Fruit fly (Drosophila melanogaster) whole organism, pupa: ENCODE data around the gene sinah.

Experiments used
- CG10348 ChIP-seq: fragments of 200-800 bp; sonication (Bioruptor generic); IDR thresholded peaks from 2 replicates; pipeline ENCODE4 v1.3.6; 2022; ENCODE audit warnings: missing biosample characterization, missing genetic modification characterization
- CG12605 ChIP-seq: fragments of 200-800 bp; sonication (Bioruptor generic); IDR thresholded peaks from 2 replicates; pipeline ENCODE4 v1.3.6; 2022; ENCODE audit warnings: missing biosample characterization, missing genetic modification characterization
- CG13204 ChIP-seq: fragments of 200-800 bp; sonication (Bioruptor generic); optimal IDR thresholded peaks from 2 replicates; lab custom pipeline; 2018; ENCODE audit warnings: missing biosample characterization, mild to moderate bottlenecking, missing genetic modification characterization, moderate library complexity
- CG14655 ChIP-seq: fragments of 200-800 bp; sonication (Bioruptor generic); optimal IDR thresholded peaks from 3 replicates; lab custom pipeline; 2017; ENCODE audit warnings: mild to moderate bottlenecking, missing biosample characterization, missing genetic modification reagents, missing genetic modification characterization
- CG15710 ChIP-seq: fragments of 200-800 bp; sonication (Bioruptor generic); optimal IDR thresholded peaks from 2 replicates; lab custom pipeline; 2018; ENCODE audit warnings: missing biosample characterization, mild to moderate bottlenecking, missing genetic modification characterization, moderate library complexity
- CG17806 ChIP-seq: fragments of 200-800 bp; sonication (Bioruptor generic); optimal IDR thresholded peaks from 2 replicates; lab custom pipeline; 2018; ENCODE audit warnings: missing biosample characterization, mild to moderate bottlenecking, missing genetic modification characterization, moderate library complexity
- CG32121 ChIP-seq: fragments of 200-800 bp; sonication (Bioruptor generic); IDR thresholded peaks from 2 replicates; pipeline ENCODE4 v1.3.6; 2022; ENCODE audit warnings: missing biosample characterization, missing genetic modification characterization
- CG34367 ChIP-seq: fragments of 200-800 bp; sonication (Bioruptor generic); optimal IDR thresholded peaks from 2 replicates; lab custom pipeline; 2018; ENCODE audit warnings: missing biosample characterization, mild to moderate bottlenecking, missing genetic modification characterization
- CG4496 ChIP-seq: fragments of 200-800 bp; sonication (Bioruptor generic); IDR thresholded peaks from 3 replicates; pipeline ENCODE4 v1.3.6; 2022; ENCODE audit warnings: missing biosample characterization, missing genetic modification characterization
- CG8159 ChIP-seq: fragments of 200-800 bp; sonication (Bioruptor generic); optimal IDR thresholded peaks from 3 replicates; lab custom pipeline; 2018; ENCODE audit warnings: missing biosample characterization, mild to moderate bottlenecking, missing genetic modification characterization, moderate library complexity
- CG8301 ChIP-seq: fragments of 200-800 bp; sonication (Bioruptor generic); optimal IDR thresholded peaks from 2 replicates; lab custom pipeline; 2018; ENCODE audit warnings: missing biosample characterization, mild to moderate bottlenecking, missing genetic modification characterization
- CG9948 ChIP-seq: fragments of 200-800 bp; sonication (Bioruptor generic); optimal IDR thresholded peaks from 2 replicates; lab custom pipeline; 2018; ENCODE audit warnings: missing biosample characterization, mild to moderate bottlenecking, missing genetic modification characterization, moderate library complexity
- D1 ChIP-seq: fragments of 200-800 bp; sonication (Bioruptor generic); optimal IDR thresholded peaks from 2 replicates; lab custom pipeline; 2018; ENCODE audit warnings: missing biosample characterization, mild to moderate bottlenecking, missing genetic modification characterization, moderate library complexity
- EcR ChIP-seq: fragments of 200-800 bp; sonication (Bioruptor generic); optimal IDR thresholded peaks from 3 replicates; lab custom pipeline; 2019; ENCODE audit warnings: missing biosample characterization, missing genetic modification characterization, mild to moderate bottlenecking, moderate library complexity, missing genetic modification reagents
- Ets98B ChIP-seq: fragments of 200-800 bp; sonication (Bioruptor generic); IDR thresholded peaks from 2 replicates; pipeline ENCODE4 v1.3.6; 2022; ENCODE audit warnings: missing biosample characterization, missing genetic modification characterization
- Pif1A ChIP-seq: fragments of 200-800 bp; sonication (Bioruptor generic); optimal IDR thresholded peaks from 3 replicates; lab custom pipeline; 2016; ENCODE audit warnings: missing biosample characterization, missing genetic modification characterization
- Pif1B ChIP-seq: fragments of 200-800 bp; sonication (Bioruptor generic); optimal IDR thresholded peaks from 3 replicates; lab custom pipeline; 2016; ENCODE audit warnings: missing biosample characterization, missing genetic modification characterization
- Snoo ChIP-seq: fragments of 200-800 bp; sonication (Bioruptor generic); optimal IDR thresholded peaks from 3 replicates; lab custom pipeline; 2017; ENCODE audit warnings: missing biosample characterization, mild to moderate bottlenecking, missing genetic modification characterization, inconsistent platforms
- fd96Ca ChIP-seq: fragments of 200-800 bp; sonication (Bioruptor generic); IDR thresholded peaks from 3 replicates; pipeline ENCODE4 v1.3.6; 2022; ENCODE audit warnings: missing biosample characterization, missing genetic modification characterization
- gl ChIP-seq: fragments of 200-800 bp; sonication (Bioruptor generic); optimal IDR thresholded peaks from 2 replicates; lab custom pipeline; 2018; ENCODE audit warnings: missing biosample characterization, mild to moderate bottlenecking, missing genetic modification characterization
- rn ChIP-seq: fragments of 200-800 bp; sonication (Bioruptor generic); IDR thresholded peaks from 2 replicates; pipeline ENCODE4 v1.3.6; 2022; ENCODE audit warnings: missing biosample characterization, missing genetic modification characterization

The sinah gene

DNA sequence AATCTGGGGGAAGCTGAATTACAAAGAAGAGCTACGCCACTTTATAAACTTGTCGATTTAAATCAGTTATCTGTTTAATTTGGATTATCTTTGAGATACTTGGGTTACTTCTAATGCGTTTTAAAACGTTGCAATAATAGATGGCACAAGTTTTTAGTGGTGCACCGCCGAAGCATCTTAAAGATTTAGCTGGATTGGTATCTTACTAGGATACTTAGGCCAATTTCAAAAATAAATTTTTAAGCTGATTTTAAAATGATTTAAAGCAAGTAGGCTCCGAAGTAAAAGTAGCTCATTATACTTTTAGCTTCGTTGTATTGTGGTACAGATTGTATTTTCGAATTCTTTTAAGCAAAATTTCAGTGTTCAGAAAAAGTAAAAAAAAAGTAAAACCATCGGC is at the start of gene sinah:
Gene sinah, plus strand, starts transcription at position 301 of the 400 bp plus-strand sequence.
- TF ChIP-seq D1, result no peak
- no peak for TF ChIP-seq CG4496 (GFP tag; lab: Robert Waterston, UW)
- TF ChIP-seq Pif1A, result no peak
- TF ChIP-seq Snoo, result no peak
- TF ChIP-seq CG17806 (tag; lab: Kevin White, UChicago), result no peak
- TF ChIP-seq rn (GFP tag; lab: Robert Waterston, UW), result no peak

DNA sequence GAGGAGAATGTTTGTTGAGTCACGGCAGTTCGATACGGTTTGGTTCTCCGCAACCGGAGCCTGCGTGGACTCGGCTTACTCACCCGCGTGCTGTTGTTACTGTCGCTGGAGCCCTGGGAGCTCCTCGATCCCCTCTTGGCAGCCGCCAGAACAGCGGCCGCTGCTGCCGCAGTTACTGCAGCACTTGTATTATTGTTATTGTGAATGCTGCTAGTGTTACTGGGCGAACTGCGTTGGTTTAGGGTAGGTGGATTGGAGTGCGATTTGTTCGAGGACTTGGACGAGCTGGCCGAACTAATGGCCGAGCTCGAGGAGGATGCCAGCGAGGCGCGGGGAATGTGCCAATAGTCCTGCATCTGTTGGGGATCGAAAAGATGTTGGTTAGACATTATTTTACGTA is 48.4 kb upstream of the sinah start:
- no peak for TF ChIP-seq CG34367 (tag; lab: Kevin White, UChicago)
- no peak for TF ChIP-seq CG12605 (GFP tag; lab: Robert Waterston, UW)
- TF ChIP-seq rn (GFP tag; lab: Robert Waterston, UW), result no peak
- no peak for TF ChIP-seq CG9948
- no peak for TF ChIP-seq Snoo
- TF ChIP-seq CG13204 (GFP tag; lab: Kevin White, UChicago), result no peak
- TF ChIP-seq CG32121 (GFP tag; lab: Robert Waterston, UW), result no peak
- TF ChIP-seq Pif1B (GFP tag; lab: Kevin White, UChicago), result no peak
- no peak for TF ChIP-seq CG15710 (tag; lab: Kevin White, UChicago)
- no peak for TF ChIP-seq D1
- no peak for TF ChIP-seq CG14655 (GFP tag; lab: Kevin White, UChicago)

DNA sequence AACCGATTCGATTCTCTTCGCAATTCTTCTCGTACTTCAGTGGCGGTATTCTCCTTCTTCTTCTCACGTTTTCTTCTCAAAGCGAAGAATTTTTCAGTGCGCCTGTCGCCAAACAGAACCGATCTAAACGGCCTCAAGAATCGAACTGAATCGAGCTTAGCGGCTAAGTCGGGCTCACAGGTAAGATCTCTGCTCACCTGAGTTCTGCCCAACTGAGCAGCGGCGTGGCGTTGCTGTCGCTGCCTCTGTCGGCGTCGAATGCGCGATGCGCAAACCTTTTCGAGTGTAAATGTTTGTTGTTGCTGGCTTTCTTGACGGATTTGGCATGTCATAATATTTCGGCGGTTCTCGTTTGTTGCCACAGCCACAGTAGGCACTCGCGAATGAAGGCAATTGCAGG is 47.0 kb upstream of the sinah start:
- TF ChIP-seq gl (no peak), EcR (peak; percentile 28), CG13204 (GFP tag; lab: Kevin White, UChicago) (no peak), CG14655 (GFP tag; lab: Kevin White, UChicago) (no peak), Pif1A (no peak), CG34367 (tag; lab: Kevin White, UChicago) (no peak), CG32121 (GFP tag; lab: Robert Waterston, UW) (no peak), fd96Ca (GFP tag; lab: Robert Waterston, UW) (no peak)
- TF ChIP-seq, all 21 proteins: peak for 1

DNA sequence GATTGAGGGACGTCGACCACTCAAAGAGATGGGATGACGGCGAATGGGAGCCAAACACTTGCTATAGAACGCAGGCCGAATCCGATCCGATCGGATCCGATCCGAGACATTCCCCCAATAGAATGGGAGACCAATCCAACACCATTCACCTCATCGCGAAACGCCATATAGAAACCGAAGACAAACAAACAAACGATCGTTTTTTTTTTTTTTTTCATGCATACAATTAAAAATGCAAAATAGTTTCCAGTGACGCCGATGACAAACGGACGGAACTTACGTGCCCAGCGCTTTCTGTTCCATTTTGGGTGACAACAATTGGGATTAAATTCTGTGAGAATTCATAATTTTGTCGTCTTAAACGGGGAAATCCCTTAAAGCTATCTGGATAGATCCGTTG is 44.9 kb upstream of the sinah start:
- TF ChIP-seq CG8301 (tag; lab: Kevin White, UChicago) (no peak), gl (no peak), fd96Ca (GFP tag; lab: Robert Waterston, UW) (no peak), CG32121 (GFP tag; lab: Robert Waterston, UW) (no peak), CG12605 (GFP tag; lab: Robert Waterston, UW) (no peak), CG10348 (GFP tag; lab: Robert Waterston, UW) (no peak), Snoo (no peak), rn (GFP tag; lab: Robert Waterston, UW) (no peak), Pif1A (no peak), CG34367 (tag; lab: Kevin White, UChicago) (no peak), CG8159 (tag; lab: Kevin White, UChicago) (no peak)
- TF ChIP-seq, all 21 proteins: peak for 0

DNA sequence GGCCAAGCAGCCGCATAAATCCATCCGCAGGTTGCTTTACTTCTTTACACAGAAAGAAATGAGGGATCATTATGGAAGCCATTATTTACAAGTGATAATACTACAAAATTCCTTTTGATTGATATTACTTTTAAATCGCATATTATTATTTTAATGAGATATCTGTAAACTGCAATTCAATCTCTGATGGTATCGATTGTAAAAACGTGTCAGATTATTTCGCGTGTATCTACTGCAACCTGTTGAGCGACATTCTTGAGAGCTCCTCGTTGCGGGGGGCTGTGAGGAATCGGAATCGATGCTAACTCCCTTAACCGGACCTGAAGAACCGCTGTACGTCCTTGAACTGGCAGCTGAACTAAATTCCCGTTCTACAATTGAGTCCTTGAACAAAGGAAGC is 40.8 kb upstream of the sinah start:
- peak; percentile 43 for TF ChIP-seq Ets98B
- TF ChIP-seq Pif1B (GFP tag; lab: Kevin White, UChicago), result peak; percentile 88
- TF ChIP-seq CG13204 (GFP tag; lab: Kevin White, UChicago), result peak; percentile 94
- TF ChIP-seq CG34367 (tag; lab: Kevin White, UChicago), result peak; percentile 96
- peak; percentile 89 for TF ChIP-seq CG8301 (tag; lab: Kevin White, UChicago)
- TF ChIP-seq rn (GFP tag; lab: Robert Waterston, UW), result no peak
- TF ChIP-seq CG32121 (GFP tag; lab: Robert Waterston, UW), result 0 out of 2 replicates have a peak, but pooled peaks have one; percentile 24
- TF ChIP-seq CG14655 (GFP tag; lab: Kevin White, UChicago), result peak; percentile 90
- no peak for TF ChIP-seq CG10348 (GFP tag; lab: Robert Waterston, UW)
- peak; percentile 74 for TF ChIP-seq CG12605 (GFP tag; lab: Robert Waterston, UW)
- peak; percentile 98 for TF ChIP-seq CG17806 (tag; lab: Kevin White, UChicago)
- TF ChIP-seq CG9948, result peak; percentile 96
- TF ChIP-seq CG8159 (tag; lab: Kevin White, UChicago), result peak; percentile 96
- TF ChIP-seq Snoo, result peak; percentile 77
- peak; percentile 56; the same call in 2 of the 3 replicates for TF ChIP-seq fd96Ca (GFP tag; lab: Robert Waterston, UW)
- peak; percentile 95 for TF ChIP-seq gl
- TF ChIP-seq EcR, result peak; percentile 97
- TF ChIP-seq CG4496 (GFP tag; lab: Robert Waterston, UW), result peak; percentile 81
- TF ChIP-seq Pif1A, result peak; percentile 92
- TF ChIP-seq CG15710 (tag; lab: Kevin White, UChicago), result peak; percentile 98
- TF ChIP-seq D1, result peak; percentile 88
- TF ChIP-seq, all 21 proteins: peak for 19

DNA sequence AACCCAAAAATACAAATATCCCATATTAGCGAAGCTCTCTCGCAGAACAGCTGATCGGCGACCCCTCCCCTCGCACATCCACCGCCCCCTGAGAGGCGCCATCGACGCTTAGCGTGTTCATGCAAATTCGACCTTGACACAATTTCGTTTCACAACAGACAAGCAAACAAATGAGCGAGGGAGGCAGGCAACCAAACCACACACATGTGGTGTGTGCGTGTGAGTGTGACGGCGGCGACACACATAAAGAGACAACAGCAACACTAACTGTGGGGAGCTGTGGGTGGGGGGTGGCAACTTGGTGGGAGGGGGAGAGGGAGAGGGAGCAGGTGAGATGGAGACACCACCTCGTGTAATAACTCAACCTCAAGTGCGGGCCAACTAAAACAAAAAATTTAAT is 34.2 kb upstream of the sinah start:
- TF ChIP-seq Snoo (no peak), CG14655 (GFP tag; lab: Kevin White, UChicago) (no peak), Pif1B (GFP tag; lab: Kevin White, UChicago) (no peak), EcR (no peak), CG9948 (no peak), fd96Ca (GFP tag; lab: Robert Waterston, UW) (no peak), CG4496 (GFP tag; lab: Robert Waterston, UW) (0 out of 3 replicates have a peak, but pooled peaks have one; percentile 14), gl (no peak)
- TF ChIP-seq, all 21 proteins: peak for 1

DNA sequence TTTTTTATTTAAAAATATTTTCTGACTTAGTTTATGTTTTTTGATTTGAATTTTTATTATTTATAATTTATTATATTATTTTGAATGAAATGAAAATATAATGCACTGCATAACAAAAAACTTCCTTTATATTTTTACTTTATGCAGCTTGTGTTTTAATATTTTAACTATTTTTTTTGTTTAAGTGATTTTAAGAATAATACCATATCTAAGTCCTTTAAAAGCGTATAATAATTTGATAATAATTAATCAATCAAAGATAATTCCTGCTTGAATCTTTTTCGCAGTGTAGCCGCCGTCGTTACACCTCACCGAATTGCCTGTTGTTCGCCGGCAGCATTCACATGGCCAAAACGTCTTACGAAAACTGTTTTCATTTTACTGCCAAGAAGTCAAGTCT is 33.7 kb upstream of the sinah start:
- TF ChIP-seq CG9948 (no peak), Ets98B (no peak), Pif1B (GFP tag; lab: Kevin White, UChicago) (no peak), CG8159 (tag; lab: Kevin White, UChicago) (peak; percentile 18), gl (no peak), CG15710 (tag; lab: Kevin White, UChicago) (peak; percentile 30), CG8301 (tag; lab: Kevin White, UChicago) (no peak), rn (GFP tag; lab: Robert Waterston, UW) (no peak), D1 (no peak), EcR (no peak), Pif1A (no peak), CG32121 (GFP tag; lab: Robert Waterston, UW) (no peak), CG13204 (GFP tag; lab: Kevin White, UChicago) (no peak), CG4496 (GFP tag; lab: Robert Waterston, UW) (no peak), Snoo (no peak), fd96Ca (GFP tag; lab: Robert Waterston, UW) (no peak), CG12605 (GFP tag; lab: Robert Waterston, UW) (no peak), CG14655 (GFP tag; lab: Kevin White, UChicago) (peak; percentile 21), CG10348 (GFP tag; lab: Robert Waterston, UW) (no peak), CG34367 (tag; lab: Kevin White, UChicago) (no peak), CG17806 (tag; lab: Kevin White, UChicago) (no peak)
